Worm (Caenorhabditis elegans): ENCODE measurements around the gene trip-4.

The trip-4 gene

DNA sequence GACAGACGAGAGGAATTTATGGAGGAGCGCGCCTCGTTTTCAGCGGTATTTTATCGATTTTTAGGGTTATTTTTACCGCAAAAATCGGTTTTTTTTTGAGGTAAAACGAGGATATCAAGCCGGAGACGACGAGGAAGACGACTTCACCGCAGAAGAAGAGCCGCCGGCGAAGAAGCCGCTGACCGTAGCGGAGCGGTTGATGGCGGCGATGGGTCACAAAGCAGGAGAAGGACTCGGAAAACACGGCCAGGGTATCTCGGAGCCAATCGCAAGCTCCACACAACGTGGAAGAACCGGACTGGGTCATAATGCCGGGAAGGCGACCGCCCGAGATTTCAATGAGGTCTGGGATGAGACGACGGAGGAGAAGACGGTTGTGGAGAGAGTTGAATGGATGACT, 12.8 kb upstream of the trip-4 start:
- no peak for TF ChIP-seq nhr-25 (tag; optimal IDR thresholded peaks at IDR 0.05)
- TF ChIP-seq crh-2 (tag; optimal IDR thresholded peaks at IDR 0.05) = no peak
- no peak for TF ChIP-seq zag-1 (tag; optimal IDR thresholded peaks at IDR 0.05)
- no peak for TF ChIP-seq mab-5 (tag; optimal IDR thresholded peaks at IDR 0.05)
- no peak for TF ChIP-seq mbf-1 (tag; optimal IDR thresholded peaks at IDR 0.05)
- no peak for TF ChIP-seq lin-13 (GFP tag; optimal IDR thresholded peaks at IDR 0.05)
- no peak for TF ChIP-seq nhr-129 (tag; optimal IDR thresholded peaks at IDR 0.05)
- no peak for TF ChIP-seq lin-11 (tag; optimal IDR thresholded peaks at IDR 0.05)
- no peak for TF ChIP-seq snpc-4 (tag; optimal IDR thresholded peaks at IDR 0.05)

DNA sequence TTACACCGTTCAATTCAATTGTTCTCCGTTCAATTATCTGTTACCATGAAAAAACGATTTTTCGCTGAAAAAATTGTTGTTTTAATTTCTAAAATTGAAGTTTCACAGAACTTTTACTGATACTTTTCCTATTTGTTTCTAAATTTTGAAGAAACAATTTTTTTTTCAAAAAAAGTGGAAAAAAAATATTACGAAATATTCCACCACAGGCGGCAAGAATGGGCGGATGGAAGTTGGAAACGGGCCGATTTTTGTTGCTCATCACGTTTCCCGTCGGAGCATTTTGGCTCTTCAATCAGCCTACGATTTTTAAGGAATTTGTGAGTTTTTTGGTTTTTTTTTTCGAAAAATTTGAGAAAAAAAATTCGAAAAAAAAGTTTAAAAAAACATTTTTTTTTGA, 1.4 kb upstream of the trip-4 start, which contains the start of gene Y53F4B.14:
Gene Y53F4B.14, plus strand, starts transcription at position 210 of the 400 bp plus-strand sequence.
- TF ChIP-seq egl-27 (tag; optimal IDR thresholded peaks at IDR 0.05) (no peak), gmeb-1 (tag; optimal IDR thresholded peaks at IDR 0.05) (no peak), unc-39 (tag; optimal IDR thresholded peaks at IDR 0.05) (no peak), ztf-1 (GFP tag; conservative IDR thresholded peaks at IDR 0.05) (no peak), peb-1 (tag; optimal IDR thresholded peaks at IDR 0.05) (no peak), elt-1 (tag; optimal IDR thresholded peaks at IDR 0.05) (no peak), nhr-11 (tag; optimal IDR thresholded peaks at IDR 0.05) (no peak), sma-9 (GFP tag; optimal IDR thresholded peaks at IDR 0.05) (no peak), sma-9 (tag; optimal IDR thresholded peaks at IDR 0.05) (no peak), lin-13 (GFP tag; optimal IDR thresholded peaks at IDR 0.05) (no peak)

DNA sequence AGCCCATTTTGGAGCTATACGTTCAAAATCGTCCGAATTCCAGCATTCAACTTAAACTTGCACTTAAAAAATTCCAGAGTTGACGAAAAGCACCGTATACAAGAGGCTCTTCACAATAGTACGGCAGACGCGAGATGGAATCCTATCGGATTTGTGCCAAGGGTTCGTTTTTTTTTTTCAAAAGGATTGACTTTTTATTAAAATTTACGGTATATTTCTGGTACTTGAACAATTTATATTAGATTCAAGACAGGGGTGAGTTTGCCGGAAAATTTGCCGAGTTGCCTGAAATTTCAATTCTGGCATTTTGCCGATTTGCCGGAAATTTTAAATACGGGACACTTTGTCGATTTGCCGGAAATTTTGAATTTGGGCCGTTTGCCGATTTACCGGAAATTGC, 3.1 kb downstream of the trip-4 start:
- TF ChIP-seq ztf-1 (GFP tag; conservative IDR thresholded peaks at IDR 0.05) = no peak
- no peak for TF ChIP-seq aly-2 (tag; optimal IDR thresholded peaks at IDR 0.05)
- TF ChIP-seq sma-9 (GFP tag; optimal IDR thresholded peaks at IDR 0.05) = no peak
- no peak for TF ChIP-seq sma-9 (tag; optimal IDR thresholded peaks at IDR 0.05)
- no peak for TF ChIP-seq Y55F3AM.14 (GFP tag; optimal IDR thresholded peaks at IDR 0.05)
- no peak for TF ChIP-seq nhr-129 (tag; optimal IDR thresholded peaks at IDR 0.05)
- TF ChIP-seq nhr-77 (tag; optimal IDR thresholded peaks at IDR 0.05) = no peak
- TF ChIP-seq sem-4 (tag; optimal IDR thresholded peaks at IDR 0.05) = no peak
- TF ChIP-seq fos-1 (tag; optimal IDR thresholded peaks at IDR 0.05) = no peak
- TF ChIP-seq nhr-237 (tag; optimal IDR thresholded peaks at IDR 0.05) = no peak
- no peak for TF ChIP-seq mdl-1 (tag; optimal IDR thresholded peaks at IDR 0.05)
- no peak for TF ChIP-seq ztf-11 (tag; optimal IDR thresholded peaks at IDR 0.05)
- TF ChIP-seq ama-1 (optimal IDR thresholded peaks at IDR 0.05) = no peak
- no peak for TF ChIP-seq blmp-1 (tag; optimal IDR thresholded peaks at IDR 0.05; ENCODE audit: insufficient read depth)
- TF ChIP-seq unc-62 (GFP tag; optimal IDR thresholded peaks at IDR 0.05) = no peak
- no peak for TF ChIP-seq gmeb-1 (tag; optimal IDR thresholded peaks at IDR 0.05)
- TF ChIP-seq skn-1 (tag; optimal IDR thresholded peaks at IDR 0.05) = no peak
- no peak for TF ChIP-seq lsy-2 (tag; optimal IDR thresholded peaks at IDR 0.05)
- no peak for TF ChIP-seq lin-39 (tag; optimal IDR thresholded peaks at IDR 0.05)
- no peak for TF ChIP-seq nhr-12 (tag; optimal IDR thresholded peaks at IDR 0.05)
- TF ChIP-seq alr-1 (tag; optimal IDR thresholded peaks at IDR 0.05) = no peak

DNA sequence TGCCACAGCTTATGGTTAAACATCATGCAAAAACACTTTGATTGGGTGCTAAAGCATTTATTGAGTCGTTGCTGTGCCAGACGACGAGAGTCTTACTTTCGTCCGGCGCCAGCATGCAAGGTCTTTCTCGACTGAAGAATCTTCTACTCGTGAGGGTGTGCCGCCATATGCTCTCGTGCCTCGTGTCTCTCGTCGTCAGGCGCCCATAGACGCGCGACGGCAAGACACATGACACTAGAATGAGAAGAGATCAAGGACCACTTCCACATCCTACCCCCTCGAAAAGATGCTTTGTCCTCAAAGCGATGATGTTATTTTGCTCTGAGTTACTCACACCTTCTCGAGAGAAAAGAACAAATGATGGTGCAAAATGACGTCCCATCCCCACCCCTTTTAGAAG, 3.6 kb downstream of the trip-4 start:
- TF ChIP-seq nhr-129 (tag; optimal IDR thresholded peaks at IDR 0.05) (peak; percentile 46), mdl-1 (tag; optimal IDR thresholded peaks at IDR 0.05) (peak in 1 of 2 experiments; percentile 21), C34F6.9 (tag; optimal IDR thresholded peaks at IDR 0.05) (peak; percentile 33), unc-55 (GFP tag; optimal IDR thresholded peaks at IDR 0.05) (peak; percentile 4), ama-1 (optimal IDR thresholded peaks at IDR 0.05) (peak; percentile 19)

DNA sequence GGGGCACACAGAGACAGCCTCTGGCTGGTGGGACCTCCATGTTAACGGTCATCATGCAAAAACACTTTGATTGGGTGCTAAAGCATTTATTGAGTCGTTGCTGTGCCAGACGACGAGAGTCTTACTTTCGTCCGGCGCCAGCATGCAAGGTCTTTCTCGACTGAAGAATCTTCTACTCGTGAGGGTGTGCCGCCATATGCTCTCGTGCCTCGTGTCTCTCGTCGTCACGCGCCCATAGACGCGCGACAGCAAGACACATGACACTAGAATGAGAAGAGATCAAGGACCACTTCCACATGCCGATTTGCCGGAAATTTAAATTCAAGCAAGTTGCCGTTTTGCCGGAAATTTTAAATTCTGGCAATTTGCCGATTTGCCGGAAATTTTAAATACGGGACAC, 4.6 kb downstream of the trip-4 start:
- peak in 1 of 2 experiments; percentile 4 for TF ChIP-seq mdl-1 (tag; optimal IDR thresholded peaks at IDR 0.05)
